Worm (Caenorhabditis elegans): ENCODE measurements around the gene gst-1.

The gst-1 gene

ce11 chrIII:9058959-9059534 is at the start of gene gst-1:
TSS of gene gst-1 (plus strand) at chrIII:9059331.
- TF ChIP-seq W03F9.2 (tag; optimal IDR thresholded peaks at IDR 0.05) (peak; percentile 38), dao-5 (tag; optimal IDR thresholded peaks at IDR 0.05) (no peak)

DNA sequence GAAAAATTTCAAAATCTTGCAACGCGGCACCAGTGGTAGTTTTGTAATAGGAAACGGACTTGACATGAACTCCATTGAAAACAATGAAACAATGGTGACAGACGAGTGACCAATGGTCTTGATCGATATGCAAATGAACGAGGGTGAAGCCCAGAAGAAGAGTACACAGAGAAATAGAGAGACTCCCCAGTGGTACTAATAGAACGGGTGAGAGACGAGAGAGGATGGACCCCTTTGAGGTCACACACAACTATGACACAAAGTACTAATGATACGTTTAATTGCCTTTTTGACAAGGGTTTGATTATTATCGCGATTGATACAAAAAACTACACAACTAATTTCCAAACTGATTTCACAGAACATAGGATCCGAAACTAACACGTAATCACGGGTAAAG is 49.1 kb upstream of the gst-1 start, which contains the start of gene F59B2.8:
F59B2.8 (minus strand) TSS at position 151 of the 400 bp plus-strand sequence.
- no peak for TF ChIP-seq W03F9.2 (tag; optimal IDR thresholded peaks at IDR 0.05)
- TF ChIP-seq him-1 (tag; optimal IDR thresholded peaks at IDR 0.05) = no peak
- no peak for TF ChIP-seq dao-5 (tag; optimal IDR thresholded peaks at IDR 0.05)

ce11 chrIII:9012309-9012708 is 46.8 kb upstream of the gst-1 start, which contains the start of gene F59B2.9:
TSS of gene F59B2.9 (minus strand) at chrIII:9012409.
- TF ChIP-seq W03F9.2 (tag; optimal IDR thresholded peaks at IDR 0.05) (no peak), him-1 (tag; optimal IDR thresholded peaks at IDR 0.05) (no peak), dao-5 (tag; optimal IDR thresholded peaks at IDR 0.05) (no peak)

DNA sequence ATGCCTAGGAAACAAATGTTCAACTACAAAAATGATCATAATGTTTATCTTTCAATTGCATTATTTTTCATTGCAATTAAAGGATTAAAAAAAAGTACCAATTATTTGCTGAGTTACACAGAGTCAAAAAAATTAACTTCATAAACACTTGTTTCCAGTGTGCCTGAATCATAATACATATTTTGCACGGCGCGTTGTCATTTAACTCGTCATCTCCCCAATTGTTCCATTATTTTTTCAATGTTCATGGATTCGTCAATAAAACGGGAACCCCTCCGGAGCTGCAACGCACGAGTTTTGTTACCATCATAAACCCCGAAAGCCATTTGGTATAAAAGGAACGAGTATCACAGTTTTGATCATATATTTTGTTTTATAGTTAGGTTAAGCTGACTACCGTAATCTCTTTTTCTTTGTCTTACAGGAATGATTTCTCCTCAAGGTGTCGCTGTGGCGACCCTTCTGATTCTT is 41.9 kb upstream of the gst-1 start, which contains the start of gene F59B2.12:
F59B2.12 (plus strand) TSS at position 421 of the 471 bp plus-strand sequence.
- TF ChIP-seq dao-5 (tag; optimal IDR thresholded peaks at IDR 0.05) (no peak), him-1 (tag; optimal IDR thresholded peaks at IDR 0.05) (no peak), W03F9.2 (tag; optimal IDR thresholded peaks at IDR 0.05) (no peak)

DNA sequence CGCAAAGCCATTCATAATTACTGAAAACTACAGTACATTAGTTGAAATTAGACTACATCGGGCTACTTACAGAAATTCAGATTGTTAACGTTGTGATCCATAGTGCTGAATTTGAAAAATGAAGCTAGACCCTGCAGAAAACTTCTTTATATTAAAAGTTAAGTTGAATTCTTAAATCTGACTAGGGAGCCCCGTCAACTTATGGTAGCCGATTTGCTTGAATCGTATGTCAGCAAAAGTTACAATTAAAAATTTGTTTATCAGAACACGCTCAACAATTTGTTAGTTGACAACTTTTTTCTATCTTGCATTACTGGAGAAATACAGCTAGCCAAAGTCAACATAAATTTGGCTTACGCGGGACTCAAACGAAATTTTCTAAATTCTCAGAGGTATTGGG is 36.6 kb upstream of the gst-1 start, which contains the start of gene F59B2.14:
F59B2.14 (minus strand) TSS at position 101 of the 400 bp plus-strand sequence.
- TF ChIP-seq him-1 (tag; optimal IDR thresholded peaks at IDR 0.05) (no peak), W03F9.2 (tag; optimal IDR thresholded peaks at IDR 0.05) (no peak), dao-5 (tag; optimal IDR thresholded peaks at IDR 0.05) (no peak)

DNA sequence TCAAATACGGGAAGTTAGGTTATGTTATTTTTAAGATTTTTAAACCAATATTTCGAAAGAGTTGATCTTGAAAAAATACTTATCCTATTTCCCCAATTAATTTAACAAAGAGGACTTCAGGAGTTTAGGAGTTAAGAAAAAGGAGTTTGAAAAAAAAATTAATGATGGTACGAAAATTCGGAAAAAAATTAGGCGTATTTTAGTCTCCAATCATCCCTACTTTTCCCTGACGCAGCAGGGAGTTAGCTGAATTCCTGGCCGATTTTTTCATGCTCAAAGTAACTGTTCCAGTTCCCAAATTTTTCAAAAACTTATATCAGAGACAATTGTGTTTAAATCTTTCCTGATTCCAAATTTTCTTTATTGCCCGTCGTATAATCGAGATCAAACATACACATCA is 35.5 kb upstream of the gst-1 start:
- TF ChIP-seq him-1 (tag; optimal IDR thresholded peaks at IDR 0.05) (no peak), dao-5 (tag; optimal IDR thresholded peaks at IDR 0.05) (no peak), W03F9.2 (tag; optimal IDR thresholded peaks at IDR 0.05) (no peak)

DNA sequence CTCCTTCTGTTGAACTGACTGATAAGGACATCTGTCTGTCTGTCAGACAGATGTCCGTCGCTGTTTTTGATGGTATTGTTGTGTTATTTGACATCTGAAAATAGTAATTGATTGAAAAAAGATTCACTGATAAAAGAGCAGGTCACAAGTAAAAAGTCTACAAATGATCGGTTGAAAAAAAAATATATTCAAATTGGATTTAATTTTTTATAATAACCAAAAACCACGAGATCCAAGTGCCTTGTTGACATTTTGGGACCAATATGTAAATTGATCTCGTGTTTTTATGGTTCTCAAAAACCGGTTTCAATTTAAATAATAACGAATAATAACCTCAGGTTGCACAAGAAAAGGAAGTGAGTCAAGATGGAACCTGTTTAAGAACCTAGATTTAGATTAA is 32.2 kb upstream of the gst-1 start, which contains the start of gene F59B2.13:
F59B2.13 (minus strand) TSS at position 101 of the 400 bp plus-strand sequence.
- TF ChIP-seq W03F9.2 (tag; optimal IDR thresholded peaks at IDR 0.05) (no peak), dao-5 (tag; optimal IDR thresholded peaks at IDR 0.05) (no peak), him-1 (tag; optimal IDR thresholded peaks at IDR 0.05) (no peak)

ce11 chrIII:9030818-9031217 is 28.3 kb upstream of the gst-1 start:
- TF ChIP-seq dao-5 (tag; optimal IDR thresholded peaks at IDR 0.05) = no peak
- no peak for TF ChIP-seq him-1 (tag; optimal IDR thresholded peaks at IDR 0.05)
- no peak for TF ChIP-seq W03F9.2 (tag; optimal IDR thresholded peaks at IDR 0.05)

ce11 chrIII:9034133-9034532 is 25.0 kb upstream of the gst-1 start:
- TF ChIP-seq dao-5 (tag; optimal IDR thresholded peaks at IDR 0.05) (no peak), him-1 (tag; optimal IDR thresholded peaks at IDR 0.05) (no peak), W03F9.2 (tag; optimal IDR thresholded peaks at IDR 0.05) (no peak)

DNA sequence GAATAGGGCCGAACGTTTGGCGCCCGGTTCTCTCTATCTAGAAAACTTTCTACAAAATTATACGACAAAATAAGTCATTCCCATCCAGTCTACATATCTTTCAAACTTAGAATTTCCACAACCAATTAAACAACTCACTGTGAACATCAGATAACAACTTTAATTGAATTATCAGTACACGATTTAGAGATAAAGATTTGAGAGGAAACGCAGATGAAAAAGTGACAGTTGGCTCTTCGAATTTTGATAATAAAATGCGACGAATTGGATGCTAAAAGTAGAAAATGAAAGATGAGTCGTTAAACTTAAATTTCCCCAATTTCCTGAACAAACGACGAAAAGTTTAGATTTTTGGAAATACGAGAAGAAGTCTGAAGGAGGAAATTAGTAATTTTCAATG is 24.1 kb upstream of the gst-1 start:
- TF ChIP-seq W03F9.2 (tag; optimal IDR thresholded peaks at IDR 0.05) (no peak), dao-5 (tag; optimal IDR thresholded peaks at IDR 0.05) (no peak), him-1 (tag; optimal IDR thresholded peaks at IDR 0.05) (no peak)

DNA sequence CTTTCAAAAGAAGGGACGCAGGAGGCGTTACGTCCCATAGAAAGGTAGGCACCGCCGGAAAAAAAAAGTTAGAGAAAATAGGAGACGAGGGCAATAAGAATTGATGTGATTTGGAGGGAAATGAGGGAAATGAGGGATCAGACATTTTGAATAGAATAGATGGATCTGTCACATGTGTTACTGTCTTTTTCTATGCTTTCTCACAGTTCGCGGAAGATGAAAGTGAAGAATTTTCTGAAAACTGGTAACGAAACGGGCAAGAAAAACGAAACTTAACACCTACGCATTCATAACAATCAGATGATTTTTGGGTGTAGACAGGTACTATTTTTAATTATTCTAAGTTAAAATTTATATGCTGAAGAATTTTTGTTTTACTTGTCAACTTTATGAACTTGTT is 21.5 kb upstream of the gst-1 start, which contains the start of gene R107.9:
R107.9 (plus strand) TSS at position 301 of the 400 bp plus-strand sequence.
- no peak for TF ChIP-seq him-1 (tag; optimal IDR thresholded peaks at IDR 0.05)

DNA sequence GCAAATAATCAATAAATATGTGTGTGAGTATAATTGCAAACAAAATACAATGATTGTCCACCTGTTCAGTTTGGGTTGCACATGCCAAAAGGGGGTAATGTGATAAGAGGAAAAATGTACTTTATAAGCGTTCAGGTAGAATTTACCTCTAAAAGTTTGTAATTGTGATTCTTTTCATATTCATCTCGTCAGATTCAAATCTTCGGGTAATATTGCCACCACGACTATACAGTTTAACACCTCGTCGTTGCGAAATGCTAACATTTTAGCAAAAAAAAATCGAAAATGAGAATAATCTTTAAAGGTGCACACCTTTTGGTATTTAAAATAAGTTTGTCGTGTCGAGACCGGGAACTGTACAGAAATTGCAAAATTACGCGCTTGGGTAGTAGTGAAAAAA is 15.9 kb upstream of the gst-1 start, which contains the start of gene nac-2:
nac-2 (minus strand) TSS at position 101 of the 400 bp plus-strand sequence.
- TF ChIP-seq him-1 (tag; optimal IDR thresholded peaks at IDR 0.05) (no peak), W03F9.2 (tag; optimal IDR thresholded peaks at IDR 0.05) (no peak), dao-5 (tag; optimal IDR thresholded peaks at IDR 0.05) (no peak)

DNA sequence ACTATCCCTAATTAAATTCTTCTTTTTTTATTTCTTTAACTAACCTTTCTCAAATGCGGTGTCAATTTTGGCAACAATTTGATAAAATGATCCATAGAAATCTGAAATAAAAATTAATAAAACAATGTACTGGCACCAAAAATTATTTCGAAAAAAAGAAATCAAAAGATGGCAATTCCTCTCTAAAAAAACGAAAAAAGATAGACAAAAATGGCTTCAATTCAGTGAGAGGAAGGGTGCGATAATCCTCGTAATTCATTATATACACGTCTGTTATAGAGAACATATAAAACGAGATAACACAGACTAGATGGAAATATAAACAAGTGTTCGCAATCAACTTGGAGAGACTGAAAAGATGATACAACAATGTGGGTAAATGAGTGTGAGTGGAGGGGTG is 13.3 kb upstream of the gst-1 start, which contains the start of gene R107.2:
R107.2 (minus strand) TSS at position 101 of the 400 bp plus-strand sequence.
- TF ChIP-seq him-1 (tag; optimal IDR thresholded peaks at IDR 0.05) = no peak
- no peak for TF ChIP-seq dao-5 (tag; optimal IDR thresholded peaks at IDR 0.05)
- TF ChIP-seq W03F9.2 (tag; optimal IDR thresholded peaks at IDR 0.05) = no peak

- no peak for TF ChIP-seq dao-5 (tag; optimal IDR thresholded peaks at IDR 0.05)
- no peak for TF ChIP-seq W03F9.2 (tag; optimal IDR thresholded peaks at IDR 0.05)
- TF ChIP-seq him-1 (tag; optimal IDR thresholded peaks at IDR 0.05) = no peak
Observed at ce11 chrIII:9047260-9047659, 11.9 kb upstream of the gst-1 start.

- TF ChIP-seq dao-5 (tag; optimal IDR thresholded peaks at IDR 0.05) = no peak
- TF ChIP-seq W03F9.2 (tag; optimal IDR thresholded peaks at IDR 0.05) = no peak
- TF ChIP-seq him-1 (tag; optimal IDR thresholded peaks at IDR 0.05) = no peak
Observed at ce11 chrIII:9050600-9050999, 8.5 kb upstream of the gst-1 start, which contains the start of gene ikke-1. TSS of gene ikke-1 (minus strand) at chrIII:9050700.

Data from whole organism, L4/young adult.